Worm (Caenorhabditis elegans) whole organism, L4/young adult: Measurements from ENCODE around the gene dnj-10.

Experiments
- W03F9.2 ChIP-seq: fragments of 150-350 bp; optimal IDR thresholded peaks from 2 replicates; lab custom pipeline; 2014; ENCODE audit warnings: missing biosample characterization, missing genetic modification characterization
- dao-5 ChIP-seq: sonication (generic microtip); optimal IDR thresholded peaks from 2 replicates; lab custom pipeline; 2016; ENCODE audit warnings: missing genotype, missing genetic modification characterization, moderate library complexity, missing compliant biosample characterization
- him-1 ChIP-seq: sonication (generic microtip); optimal IDR thresholded peaks from 2 replicates; lab custom pipeline; 2016; ENCODE audit warnings: missing genotype, missing genetic modification reagents, missing genetic modification characterization, missing compliant biosample characterization

The dnj-10 gene

ce11 chrIII:8614490-8614889, 16.5 kb upstream of the dnj-10 start, which contains the start of gene rha-2:
rha-2 (minus strand) TSS chrIII:8614569.
- TF ChIP-seq dao-5 (tag; lab: Kevin White, UChicago) (no peak), W03F9.2 (tag; lab: Kevin White, UChicago) (no peak), him-1 (no peak)

DNA sequence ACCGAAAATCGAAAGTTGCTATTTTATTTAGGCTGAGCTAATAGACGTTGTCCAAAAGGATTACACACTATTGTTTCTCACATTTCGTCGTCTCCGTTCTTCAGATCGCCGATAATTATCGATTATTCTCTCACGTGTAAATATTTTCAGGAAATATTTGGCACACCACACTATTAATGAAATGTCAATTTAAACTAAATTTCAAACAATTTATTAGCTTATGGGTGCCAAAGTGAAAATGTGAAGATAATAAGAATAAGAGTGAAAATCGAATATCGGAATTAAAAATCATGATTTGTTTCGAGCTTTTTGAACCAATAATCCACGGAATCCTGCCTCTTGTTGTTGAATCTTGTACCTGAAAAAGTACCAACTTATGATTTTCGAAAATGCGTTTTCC, 14.4 kb upstream of the dnj-10 start, which contains the start of gene C06E1.11:
TSS of gene C06E1.11 (minus strand) at position 101 of the 400 bp plus-strand sequence.
- no peak for TF ChIP-seq dao-5 (tag; lab: Kevin White, UChicago)
- no peak for TF ChIP-seq him-1
- no peak for TF ChIP-seq W03F9.2 (tag; lab: Kevin White, UChicago)

ce11 chrIII:8618412-8618960, 12.5 kb upstream of the dnj-10 start, which contains the start of gene C13G5.2:
C13G5.2 (minus strand) TSS chrIII:8618462.
- TF ChIP-seq W03F9.2 (tag; lab: Kevin White, UChicago) (peak; percentile 37), dao-5 (tag; lab: Kevin White, UChicago) (no peak)

DNA sequence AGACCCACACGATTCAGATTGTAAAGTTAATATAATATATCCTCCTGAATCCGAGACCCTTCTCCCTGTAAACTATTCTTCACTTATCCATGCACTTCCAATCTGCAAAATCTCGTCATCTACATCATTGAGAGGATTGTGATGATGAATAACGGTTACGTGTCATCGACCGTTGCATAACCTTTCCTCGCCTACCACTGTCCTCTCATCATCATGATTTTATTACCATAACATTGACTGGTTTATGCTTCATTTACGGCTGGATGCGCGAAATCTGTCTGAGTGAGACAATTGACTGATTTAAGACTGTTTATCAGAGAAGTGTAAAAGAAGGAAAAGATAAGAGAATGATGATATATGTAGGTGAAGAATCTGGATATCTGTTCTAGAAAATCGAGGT, 10.7 kb upstream of the dnj-10 start:
- TF ChIP-seq dao-5 (tag; lab: Kevin White, UChicago) (no peak), W03F9.2 (tag; lab: Kevin White, UChicago) (no peak), him-1 (no peak)

ce11 chrIII:8621002-8621401, 10.0 kb upstream of the dnj-10 start:
- TF ChIP-seq dao-5 (tag; lab: Kevin White, UChicago) (no peak), W03F9.2 (tag; lab: Kevin White, UChicago) (no peak), him-1 (no peak)

DNA sequence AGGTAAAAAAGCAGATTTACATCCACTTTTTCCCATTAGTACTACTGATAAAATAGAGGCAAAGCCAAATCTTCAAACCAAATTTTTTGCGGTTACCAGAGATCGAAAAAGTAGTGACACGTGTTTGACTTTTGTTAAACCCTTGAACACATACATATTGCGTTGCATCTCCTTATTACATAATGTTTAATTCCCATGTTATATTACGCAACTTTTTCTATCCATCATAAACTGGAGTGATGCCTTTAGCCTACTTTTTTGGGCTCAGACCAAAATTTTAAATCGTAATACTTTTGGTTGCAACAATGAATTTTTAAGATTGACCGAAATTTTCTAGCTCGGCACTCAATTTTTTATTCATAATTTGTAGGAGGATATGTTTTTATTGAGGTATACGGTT, 9.0 kb upstream of the dnj-10 start:
- TF ChIP-seq W03F9.2 (tag; lab: Kevin White, UChicago), result no peak
- no peak for TF ChIP-seq dao-5 (tag; lab: Kevin White, UChicago)
- no peak for TF ChIP-seq him-1

- no peak for TF ChIP-seq him-1
- TF ChIP-seq dao-5 (tag; lab: Kevin White, UChicago), result no peak
These were observed 8.5 kb upstream of the dnj-10 start, which contains the start of gene ceh-16 for ce11 chrIII:8622435-8622834. ceh-16 (plus strand) TSS chrIII:8622735.

ce11 chrIII:8625125-8625524, 5.8 kb upstream of the dnj-10 start:
- no peak for TF ChIP-seq dao-5 (tag; lab: Kevin White, UChicago)
- TF ChIP-seq him-1, result no peak
- TF ChIP-seq W03F9.2 (tag; lab: Kevin White, UChicago), result no peak

DNA sequence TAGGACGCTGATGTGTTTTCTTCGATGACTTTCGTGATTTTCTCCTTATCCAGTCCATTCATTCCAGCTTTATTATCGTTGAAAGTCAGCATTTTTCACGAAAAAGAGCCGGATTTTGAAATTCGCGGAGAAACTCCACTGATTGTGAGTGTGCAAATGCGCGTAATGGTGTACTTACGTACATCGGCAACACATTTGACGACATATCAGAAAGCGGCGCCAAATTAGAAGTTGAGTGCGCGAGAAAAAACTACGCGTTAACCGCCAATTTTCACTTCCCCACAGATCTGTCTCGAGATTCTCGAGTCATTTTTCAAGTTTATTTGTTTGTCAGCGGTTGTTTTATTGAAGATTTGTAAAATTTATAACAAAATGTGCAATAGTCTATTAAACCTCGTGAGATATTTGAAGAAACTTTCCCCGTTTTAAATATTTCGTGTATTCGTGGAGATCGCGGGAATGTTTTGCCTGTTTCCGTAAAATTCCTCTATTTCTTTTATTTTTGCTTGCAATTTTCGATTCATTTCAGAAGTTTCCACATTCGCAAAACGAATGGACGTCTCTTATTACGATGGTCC, 2.5 kb upstream of the dnj-10 start, which contains the start of the genes polk-1 and gpr-1:
TSS of gene polk-1 (minus strand) at position 186 of the 578 bp plus-strand sequence.
TSS of gene gpr-1 (plus strand) at position 528 of the 578 bp plus-strand sequence.
- TF ChIP-seq W03F9.2 (tag; lab: Kevin White, UChicago) (no peak), him-1 (no peak), dao-5 (tag; lab: Kevin White, UChicago) (no peak)

DNA sequence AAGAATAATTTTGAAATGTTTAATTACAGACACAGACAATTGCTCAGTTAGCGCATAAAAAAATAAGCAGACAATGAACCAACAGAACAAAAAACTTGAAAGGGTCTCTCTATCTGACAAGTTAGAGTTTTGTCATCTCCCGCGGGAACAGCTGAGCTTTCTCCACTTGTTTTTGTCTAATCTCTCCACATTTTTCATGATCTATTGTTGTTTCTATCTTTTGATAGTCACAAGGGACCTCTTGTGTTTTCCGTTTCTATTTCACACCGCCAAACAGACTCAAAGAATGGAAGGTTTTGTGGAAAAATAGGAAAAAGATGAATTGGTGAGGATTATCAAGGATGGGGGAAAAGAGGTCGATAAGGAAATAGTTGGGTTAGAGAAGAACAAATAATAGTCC, 5.8 kb downstream of the dnj-10 start:
- TF ChIP-seq W03F9.2 (tag; lab: Kevin White, UChicago), result no peak
- TF ChIP-seq him-1, result no peak
- no peak for TF ChIP-seq dao-5 (tag; lab: Kevin White, UChicago)

- TF ChIP-seq dao-5 (tag; lab: Kevin White, UChicago), result no peak
- peak; percentile 65 for TF ChIP-seq W03F9.2 (tag; lab: Kevin White, UChicago)
- TF ChIP-seq him-1, result no peak
These were observed 8.3 kb downstream of the dnj-10 start, which contains the start of gene fip-1 for ce11 chrIII:8639188-8639795. fip-1 (plus strand) TSS chrIII:8639745.

DNA sequence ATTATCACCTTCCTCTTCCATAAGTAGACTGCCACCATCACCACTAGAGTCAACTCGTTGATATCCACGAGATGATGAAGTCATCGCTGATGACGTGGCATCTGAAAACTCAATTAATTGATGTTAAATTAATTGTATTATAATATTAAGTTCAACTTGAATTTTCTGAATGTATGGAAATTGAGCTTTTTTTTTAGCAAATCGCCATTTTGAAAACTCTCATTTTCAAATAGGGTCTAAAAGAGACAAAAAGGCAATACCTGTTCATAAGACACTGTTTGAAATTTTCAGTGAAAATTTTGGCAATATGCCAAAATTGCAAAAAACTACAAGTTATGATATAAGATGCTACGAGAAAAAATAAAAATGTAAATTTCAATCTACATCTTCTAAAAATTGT, 12.7 kb downstream of the dnj-10 start, which contains the start of gene twk-7:
TSS of gene twk-7 (minus strand) at position 101 of the 400 bp plus-strand sequence.
- no peak for TF ChIP-seq him-1
- no peak for TF ChIP-seq dao-5 (tag; lab: Kevin White, UChicago)
- TF ChIP-seq W03F9.2 (tag; lab: Kevin White, UChicago), result no peak

DNA sequence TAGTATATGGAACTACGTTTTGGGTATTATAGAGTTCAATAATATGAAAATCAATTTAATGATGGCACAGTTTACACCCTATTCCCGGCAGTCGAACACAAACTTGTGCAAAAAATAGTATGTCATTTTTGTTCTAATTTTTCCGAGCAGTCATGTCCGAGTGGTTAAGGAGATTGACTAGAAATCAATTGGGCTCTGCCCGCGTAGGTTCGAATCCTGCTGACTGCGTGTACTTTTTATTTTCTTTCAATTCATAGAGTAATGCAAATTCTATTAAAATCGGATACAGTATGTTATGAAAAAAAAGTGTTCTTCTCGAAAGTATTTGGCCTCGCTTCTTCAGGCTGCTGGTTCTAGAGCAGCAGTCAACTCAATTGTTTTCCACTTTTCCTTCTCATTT, 15.1 kb downstream of the dnj-10 start:
- TF ChIP-seq dao-5 (tag; lab: Kevin White, UChicago) (no peak), W03F9.2 (tag; lab: Kevin White, UChicago) (no peak), him-1 (no peak)

ce11 chrIII:8648589-8648988, 17.6 kb downstream of the dnj-10 start, which contains the start of gene F22B7.3:
F22B7.3 (plus strand) TSS chrIII:8648889.
- TF ChIP-seq W03F9.2 (tag; lab: Kevin White, UChicago) (no peak), dao-5 (tag; lab: Kevin White, UChicago) (no peak), him-1 (no peak)
